Fruit fly (Drosophila melanogaster) whole organism, embryonic: ENCODE measurements around the gene CG15473.

Experiments used
- B-H2 ChIP-seq: fragments of 200-800 bp; sonication (Bioruptor generic); optimal IDR thresholded peaks from 2 replicates; lab custom pipeline; 2018; ENCODE audit warnings: missing biosample characterization, mild to moderate bottlenecking, missing genetic modification characterization
- Bdp1 ChIP-seq: fragments of 200-800 bp; sonication (Bioruptor generic); optimal IDR thresholded peaks from 3 replicates; lab custom pipeline; 2016; ENCODE audit warnings: missing biosample characterization, missing genetic modification characterization
- C15 ChIP-seq: fragments of 200-800 bp; sonication (Bioruptor generic); IDR thresholded peaks from 3 replicates; pipeline ENCODE4 v1.3.6; 2022; ENCODE audit warnings: missing biosample characterization, missing genetic modification characterization
- CG10366 ChIP-seq: fragments of 200-800 bp; sonication (Bioruptor generic); IDR thresholded peaks from 2 replicates; pipeline ENCODE4 v1.3.6; 2022; ENCODE audit warnings: missing biosample characterization, missing genetic modification characterization
- CG14014 ChIP-seq: fragments of 200-800 bp; sonication (Bioruptor generic); IDR thresholded peaks from 2 replicates; pipeline ENCODE4 v1.3.6; 2022; ENCODE audit warnings: missing biosample characterization, missing genetic modification characterization
- CG15269 ChIP-seq: fragments of 200-800 bp; sonication (Bioruptor generic); optimal IDR thresholded peaks from 2 replicates; lab custom pipeline; 2018; ENCODE audit warnings: missing biosample characterization, mild to moderate bottlenecking, missing genetic modification characterization, moderate library complexity
- CG15696 ChIP-seq: fragments of 200-800 bp; sonication (Bioruptor generic); optimal IDR thresholded peaks from 2 replicates; lab custom pipeline; 2019; ENCODE audit warnings: missing biosample characterization, mild to moderate bottlenecking, missing genetic modification characterization, moderate library complexity
- CG16863 ChIP-seq: fragments of 200-800 bp; sonication (Bioruptor generic); optimal IDR thresholded peaks from 3 replicates; lab custom pipeline; 2016; ENCODE audit warnings: missing biosample characterization, missing genetic modification characterization
- CG17361 ChIP-seq: fragments of 200-800 bp; sonication (Bioruptor generic); IDR thresholded peaks from 3 replicates; pipeline ENCODE4 v1.3.6; 2022; ENCODE audit warnings: missing biosample characterization, missing genetic modification characterization
- CG17829 ChIP-seq: fragments of 200-800 bp; optimal IDR thresholded peaks from 2 replicates; lab custom pipeline; 2019; ENCODE audit warnings: missing biosample characterization, mild to moderate bottlenecking, missing genetic modification characterization, moderate library complexity
- CG1792 ChIP-seq: fragments of 200-800 bp; sonication (Bioruptor generic); optimal IDR thresholded peaks from 2 replicates; lab custom pipeline; 2016; ENCODE audit warnings: missing biosample characterization, missing genetic modification characterization
- CG2120 ChIP-seq: fragments of 200-800 bp; sonication (Bioruptor generic); optimal IDR thresholded peaks from 3 replicates; lab custom pipeline; 2016; ENCODE audit warnings: missing biosample characterization, missing genetic modification characterization
- CG2129 ChIP-seq: fragments of 200-800 bp; sonication (Bioruptor generic); IDR thresholded peaks from 2 replicates; pipeline ENCODE4 v1.3.6; 2022; ENCODE audit warnings: missing biosample characterization, missing genetic modification characterization; ENCODE audit not compliant: partially characterized antibody
- CG2889 ChIP-seq: fragments of 200-800 bp; sonication (Bioruptor generic); IDR thresholded peaks from 3 replicates; pipeline ENCODE4 v1.3.6; 2022; ENCODE audit warnings: missing biosample characterization, missing genetic modification characterization
- CG34422 ChIP-seq: fragments of 200-800 bp; sonication (Bioruptor generic); IDR thresholded peaks from 3 replicates; pipeline ENCODE4 v1.3.6; 2022; ENCODE audit warnings: missing biosample characterization, missing genetic modification characterization
- CG3847 ChIP-seq: fragments of 200-800 bp; sonication (Bioruptor generic); IDR thresholded peaks from 2 replicates; pipeline ENCODE4 v1.3.6; 2022; ENCODE audit warnings: missing biosample characterization, missing genetic modification characterization
- CG3995 ChIP-seq: fragments of 200-800 bp; sonication (Bioruptor generic); optimal IDR thresholded peaks from 3 replicates; lab custom pipeline; 2016; ENCODE audit warnings: missing biosample characterization, missing genetic modification characterization
- CG7357 ChIP-seq: fragments of 200-800 bp; sonication (Bioruptor generic); IDR thresholded peaks from 3 replicates; pipeline ENCODE4 v1.3.6; 2022; ENCODE audit warnings: missing biosample characterization, missing genetic modification characterization
- CG8290 ChIP-seq, 3 experiments: fragments of 200-800 bp; sonication (Bioruptor generic); optimal IDR thresholded peaks; 2 replicates each; lab custom pipeline; 2016 to 2019; ENCODE audit warnings: missing biosample characterization in 3 of 3, missing genetic modification characterization in 3 of 3, mild to moderate bottlenecking in 2 of 3, moderate library complexity in 1 of 3
- CG9932 ChIP-seq: fragments of 200-800 bp; sonication (Bioruptor generic); IDR thresholded peaks from 2 replicates; pipeline ENCODE4 v1.3.6; 2022; ENCODE audit warnings: missing biosample characterization, missing genetic modification characterization
- CkIIα-i1 ChIP-seq: fragments of 200-800 bp; sonication (Bioruptor generic); IDR thresholded peaks from 2 replicates; pipeline ENCODE4 v1.3.6; 2022; ENCODE audit warnings: missing biosample characterization, missing genetic modification characterization
- Dek ChIP-seq: fragments of 200-800 bp; sonication (Bioruptor generic); optimal IDR thresholded peaks from 3 replicates; lab custom pipeline; 2019; ENCODE audit warnings: missing biosample characterization, mild to moderate bottlenecking, missing genetic modification characterization, moderate library complexity
- Elba2 ChIP-seq: fragments of 200-800 bp; sonication (Bioruptor generic); optimal IDR thresholded peaks from 3 replicates; lab custom pipeline; 2016; ENCODE audit warnings: missing biosample characterization, missing genetic modification characterization
- Ets65A ChIP-seq: fragments of 200-800 bp; sonication (Bioruptor generic); peaks from one replicate; lab custom pipeline; 2016; ENCODE audit warnings: missing biosample characterization, missing genetic modification characterization
- Hey ChIP-seq: fragments of 200-800 bp; sonication (Bioruptor generic); optimal IDR thresholded peaks from 3 replicates; lab custom pipeline; 2018; ENCODE audit warnings: missing biosample characterization, mild to moderate bottlenecking, missing genetic modification characterization
- Hmr ChIP-seq: fragments of 200-800 bp; sonication (Bioruptor generic); optimal IDR thresholded peaks from 3 replicates; lab custom pipeline; 2017; ENCODE audit warnings: mild to moderate bottlenecking, missing biosample characterization, missing genetic modification reagents, missing genetic modification characterization
- Med ChIP-seq: fragments of 200-800 bp; sonication (Bioruptor generic); peaks from one replicate; lab custom pipeline; 2016; ENCODE audit warnings: missing biosample characterization, missing genetic modification characterization, mild to moderate bottlenecking, inconsistent platforms, moderate library complexity
- NC2α ChIP-seq: fragments of 200-800 bp; sonication (Bioruptor generic); optimal IDR thresholded peaks from 2 replicates; lab custom pipeline; 2016; ENCODE audit warnings: missing biosample characterization, missing genetic modification characterization
- Nf-YC ChIP-seq: fragments of 200-800 bp; optimal IDR thresholded peaks from 3 replicates; lab custom pipeline; 2019; ENCODE audit warnings: missing biosample characterization, mild to moderate bottlenecking, missing genetic modification characterization, moderate library complexity
- Rfx ChIP-seq: fragments of 200-800 bp; sonication (Bioruptor generic); IDR thresholded peaks from 2 replicates; pipeline ENCODE4 v1.3.6; 2022; ENCODE audit warnings: missing biosample characterization, missing genetic modification characterization
- Rx ChIP-seq: fragments of 200-800 bp; sonication (Bioruptor generic); IDR thresholded peaks from 2 replicates; pipeline ENCODE4 v1.3.6; 2022; ENCODE audit warnings: missing biosample characterization, missing genetic modification characterization
- ato ChIP-seq: fragments of 200-800 bp; sonication (Bioruptor generic); IDR thresholded peaks from 2 replicates; pipeline ENCODE4 v1.3.6; 2022; ENCODE audit warnings: missing biosample characterization, missing genetic modification characterization; ENCODE audit not compliant: partially characterized antibody
- caup ChIP-seq: fragments of 200-800 bp; sonication (Bioruptor generic); optimal IDR thresholded peaks from 3 replicates; lab custom pipeline; 2017; ENCODE audit warnings: missing biosample characterization, mild to moderate bottlenecking, missing genetic modification characterization, moderate library complexity; ENCODE audit not compliant: severe bottlenecking
- chinmo ChIP-seq: fragments of 200-800 bp; sonication (Bioruptor generic); IDR thresholded peaks from 4 replicates; pipeline ENCODE4 v1.3.6; 2022; ENCODE audit warnings: missing biosample characterization, missing genetic modification characterization; ENCODE audit not compliant: partially characterized antibody
- dimm ChIP-seq: fragments of 200-800 bp; sonication (Bioruptor generic); IDR thresholded peaks from 2 replicates; pipeline ENCODE4 v1.3.6; 2022; ENCODE audit warnings: missing biosample characterization, missing genetic modification characterization
- fru ChIP-seq: fragments of >200 bp; optimal IDR thresholded peaks from 2 replicates; lab custom pipeline; 2017
- gcm ChIP-seq: fragments of 200-800 bp; sonication (Bioruptor generic); optimal IDR thresholded peaks from 2 replicates; lab custom pipeline; 2019; ENCODE audit warnings: missing biosample characterization, mild to moderate bottlenecking, missing genetic modification characterization, moderate library complexity
- gfzf ChIP-seq: fragments of 200-800 bp; sonication (Bioruptor generic); optimal IDR thresholded peaks from 2 replicates; lab custom pipeline; 2016; ENCODE audit warnings: missing biosample characterization, mild to moderate bottlenecking, missing genetic modification characterization, moderate library complexity
- gt ChIP-seq: fragments of 200-800 bp; sonication (Bioruptor generic); IDR thresholded peaks from 2 replicates; pipeline ENCODE4 v1.3.6; 2022; ENCODE audit warnings: missing biosample characterization, missing genetic modification characterization
- klu ChIP-seq: fragments of 200-800 bp; sonication (Bioruptor generic); IDR thresholded peaks from 2 replicates; pipeline ENCODE4 v1.3.6; 2022; ENCODE audit warnings: missing biosample characterization, missing genetic modification characterization
- nerfin-1 ChIP-seq: fragments of 200-800 bp; sonication (Bioruptor generic); optimal IDR thresholded peaks from 3 replicates; lab custom pipeline; 2019; ENCODE audit warnings: missing biosample characterization, mild to moderate bottlenecking, missing genetic modification characterization, moderate library complexity
- oc ChIP-seq: fragments of 200-800 bp; sonication (Bioruptor generic); optimal IDR thresholded peaks from 2 replicates; lab custom pipeline; 2018; ENCODE audit warnings: missing biosample characterization, mild to moderate bottlenecking, missing genetic modification characterization, moderate library complexity
- onecut ChIP-seq: fragments of 200-800 bp; sonication (Bioruptor generic); IDR thresholded peaks from 2 replicates; pipeline ENCODE4 v1.3.6; 2022; ENCODE audit warnings: missing biosample characterization, missing genetic modification characterization
- sd ChIP-seq: fragments of 200-800 bp; sonication (Bioruptor generic); optimal IDR thresholded peaks from 3 replicates; lab custom pipeline; 2018; ENCODE audit warnings: missing biosample characterization, mild to moderate bottlenecking, missing genetic modification characterization, moderate library complexity
- sim ChIP-seq: fragments of 200-800 bp; sonication (Bioruptor generic); IDR thresholded peaks from 2 replicates; pipeline ENCODE4 v1.3.6; 2022; ENCODE audit warnings: missing biosample characterization, missing genetic modification characterization
- sisA ChIP-seq: fragments of 200-800 bp; sonication (Bioruptor generic); IDR thresholded peaks from 2 replicates; pipeline ENCODE4 v1.3.6; 2022; ENCODE audit warnings: missing biosample characterization, missing genetic modification characterization
- so ChIP-seq: fragments of 200-800 bp; sonication (Bioruptor generic); IDR thresholded peaks from 3 replicates; pipeline ENCODE4 v1.3.6; 2022; ENCODE audit warnings: missing biosample characterization, missing genetic modification characterization
- sqz ChIP-seq: fragments of 200-800 bp; sonication (Bioruptor generic); optimal IDR thresholded peaks from 3 replicates; lab custom pipeline; 2018; ENCODE audit warnings: missing biosample characterization, mild to moderate bottlenecking, missing genetic modification characterization
- sr ChIP-seq: fragments of 200-800 bp; sonication (Bioruptor generic); IDR thresholded peaks from 3 replicates; pipeline ENCODE4 v1.3.6; 2022; ENCODE audit warnings: missing biosample characterization, missing genetic modification characterization
- vvl ChIP-seq: fragments of 200-800 bp; sonication (Bioruptor generic); IDR thresholded peaks from 2 replicates; pipeline ENCODE4 v1.3.6; 2022; ENCODE audit warnings: missing biosample characterization, missing genetic modification characterization
- wor ChIP-seq: fragments of 200-800 bp; sonication (Bioruptor generic); IDR thresholded peaks from 2 replicates; pipeline ENCODE4 v1.3.6; 2022; ENCODE audit warnings: missing biosample characterization, missing genetic modification characterization

Gene CG15473

DNA sequence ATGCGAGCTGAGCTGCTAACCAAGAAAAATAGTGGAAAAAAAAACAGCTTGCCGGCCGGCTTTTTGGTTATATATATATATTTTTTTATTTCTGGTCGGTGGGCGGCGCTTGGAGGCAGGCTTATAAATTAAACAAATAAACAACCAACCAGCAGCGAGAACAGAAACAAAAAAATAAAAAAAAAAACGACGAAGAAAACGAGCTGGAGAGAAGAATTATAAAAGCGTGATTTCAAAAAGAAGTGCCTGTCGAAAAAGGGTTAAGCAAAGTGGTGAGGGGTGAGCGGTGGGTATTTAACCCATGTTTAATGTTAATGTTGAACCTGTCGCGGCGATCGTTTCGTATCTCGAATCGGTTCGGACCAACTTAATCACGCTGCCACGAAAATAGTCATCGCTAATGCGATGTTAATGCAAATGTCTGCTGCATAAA lies 16.9 kb upstream of the CG15473 start (continued):
- TF ChIP-seq wor (GFP tag; lab: Robert Waterston, UW) (no peak), CG34422 (GFP tag; lab: Robert Waterston, UW) (peak; percentile 64; the same call in 1 of the 3 replicates), chinmo (0 out of 4 replicates have a peak, but pooled peaks have one; percentile 62), CG3995 (GFP tag; lab: Kevin White, UChicago) (peak; percentile 87), sd (tag; lab: Kevin White, UChicago) (peak; percentile 20), CG2889 (GFP tag; lab: Robert Waterston, UW) (no peak), Bdp1 (GFP tag; lab: Kevin White, UChicago) (no peak), C15 (GFP tag; lab: Robert Waterston, UW) (no peak), Elba2 (GFP tag; lab: Kevin White, UChicago) (no peak), sqz (peak; percentile 75), Nf-YC (peak; percentile 68), CG16863 (GFP tag; lab: Kevin White, UChicago) (no peak), vvl (GFP tag; lab: Robert Waterston, UW) (peak; percentile 79), CG15269 (tag; lab: Kevin White, UChicago) (no peak), Hey (tag; lab: Kevin White, UChicago) (no peak), oc (tag; lab: Kevin White, UChicago) (peak; percentile 14), CG15696 (tag; lab: Kevin White, UChicago) (no peak), dimm (GFP tag; lab: Robert Waterston, UW) (no peak), gcm (no peak), nerfin-1 (no peak), Med (GFP tag; lab: Kevin White, UChicago) (peak; percentile 19)

dm6 chrX:4669438-4669837 lies 15.1 kb upstream of the CG15473 start:
- TF ChIP-seq klu (GFP tag; lab: Robert Waterston, UW), result no peak
- TF ChIP-seq CkIIα-i1 (GFP tag; lab: Robert Waterston, UW), result no peak
- TF ChIP-seq CG7357 (GFP tag; lab: Robert Waterston, UW), result no peak
- TF ChIP-seq sim (GFP tag; lab: Robert Waterston, UW), result no peak; the same call in 1 of the 2 replicates
- TF ChIP-seq CG17829 (tag; lab: Kevin White, UChicago), result no peak
- no peak for TF ChIP-seq Hmr (GFP tag; lab: Kevin White, UChicago)
- TF ChIP-seq sr (GFP tag; lab: Robert Waterston, UW), result no peak
- TF ChIP-seq CG2120 (GFP tag; lab: Kevin White, UChicago), result peak; percentile 42
- TF ChIP-seq B-H2 (GFP tag; lab: Kevin White, UChicago), result no peak
- no peak for TF ChIP-seq CG2129
- TF ChIP-seq ato (GFP tag; lab: Robert Waterston, UW), result no peak
- TF ChIP-seq chinmo, result 0 out of 4 replicates have a peak, but pooled peaks have one; percentile 55
- no peak for TF ChIP-seq CG17361 (GFP tag; lab: Robert Waterston, UW)
- TF ChIP-seq fru (lab: Kevin White, UChicago), result no peak
- peak; percentile 45 for TF ChIP-seq gcm
- no peak for TF ChIP-seq CG3847 (GFP tag; lab: Robert Waterston, UW)
- no peak for TF ChIP-seq sisA (GFP tag; lab: Robert Waterston, UW)
- no peak for TF ChIP-seq Rx (GFP tag; lab: Robert Waterston, UW)
- no peak for TF ChIP-seq onecut (GFP tag; lab: Robert Waterston, UW)
- TF ChIP-seq gfzf, result no peak
- 0 out of 2 replicates have a peak, but pooled peaks have one; percentile 13 for TF ChIP-seq CG9932 (GFP tag; lab: Robert Waterston, UW)
- TF ChIP-seq caup (GFP tag; lab: Kevin White, UChicago), result no peak
- no peak for TF ChIP-seq CG1792
- no peak for TF ChIP-seq gt (GFP tag; lab: Robert Waterston, UW)
- TF ChIP-seq so, result no peak
- peak; percentile 30; the same call in 1 of the 2 replicates for TF ChIP-seq Rfx
- TF ChIP-seq CG14014 (GFP tag; lab: Robert Waterston, UW), result no peak
- TF ChIP-seq CG10366, result no peak
- TF ChIP-seq CG8290 (GFP tag; optimal IDR thresholded peaks at IDR 0.05; lab: Kevin White, UChicago), result no peak
- TF ChIP-seq CG8290 (tag; optimal IDR thresholded peaks at IDR 0.05; lab: Kevin White, UChicago), result no peak
- no peak for TF ChIP-seq NC2α
- no peak for TF ChIP-seq Ets65A (GFP tag; lab: Kevin White, UChicago)
- no peak for TF ChIP-seq Dek
